Worm (Caenorhabditis elegans): ENCODE data around the gene T05B4.12.

DNA sequence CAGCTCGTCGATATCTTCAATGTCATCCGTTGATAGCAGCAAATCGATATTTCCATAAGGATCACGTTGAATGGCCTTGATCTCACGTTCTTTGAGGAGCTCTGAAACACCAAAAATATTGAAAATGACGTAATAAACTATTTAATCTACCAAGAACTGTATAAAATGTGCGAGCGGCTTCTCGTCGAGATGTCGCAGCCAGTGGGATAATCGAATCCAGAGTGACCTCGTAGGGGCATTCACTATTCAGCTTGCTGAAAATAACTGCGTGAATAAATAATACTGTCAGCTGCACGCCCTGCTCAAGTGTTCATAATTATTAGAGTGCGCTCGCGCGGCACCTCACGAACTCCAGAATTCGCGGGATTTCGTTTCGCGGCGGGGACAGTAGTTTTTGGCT is 44.3 kb upstream of the T05B4.12 start, which contains the start of gene Y45G5AM.7:
- TF ChIP-seq flt-1 (GFP tag; IDR thresholded peaks at IDR 0.05) (no peak), med-1 (GFP tag; optimal IDR thresholded peaks at IDR 0.05; ENCODE audit: insufficient read depth) (no peak), ztf-29 (GFP tag; IDR thresholded peaks at IDR 0.05) (no peak), ref-1 (GFP tag; conservative IDR thresholded peaks at IDR 0.05) (no peak), cog-1 (tag; optimal IDR thresholded peaks at IDR 0.05) (no peak), tab-1 (GFP tag; IDR thresholded peaks at IDR 0.05) (no peak), ztf-23 (GFP tag; IDR thresholded peaks at IDR 0.05) (no peak)
